Worm (Caenorhabditis elegans) whole organism, L1 larva: ENCODE measurements around the gene Y49F6B.8.

Experiments used
- ama-1 ChIP-seq: fragments of 150-350 bp; optimal IDR thresholded peaks from 2 replicates; lab custom pipeline; 2014
- blmp-1 ChIP-seq: fragments of 150-350 bp; optimal IDR thresholded peaks from 2 replicates; lab custom pipeline; 2014; ENCODE audit warnings: missing biosample characterization, missing genetic modification characterization
- ceh-82 ChIP-seq, 3 experiments: fragments of 150-350 bp in 1 of 3; sonication (generic microtip) in 2 of 3; optimal IDR thresholded peaks; 2 replicates each; lab custom pipeline; 2014 to 2017; ENCODE audit warnings: missing biosample characterization in 3 of 3, missing genetic modification characterization in 3 of 3
- dpl-1 ChIP-seq, 3 experiments: fragments of 150-350 bp in 2 of 3; sonication (generic microtip) in 1 of 3; optimal IDR thresholded peaks; 2 replicates each; lab custom pipeline; 2014 to 2017; ENCODE audit warnings: missing biosample characterization in 3 of 3, missing genetic modification characterization in 3 of 3, missing genetic modification reagents in 3 of 3
- elt-3 ChIP-seq, 6 experiments: fragments of 150-350 bp in 1 of 6; sonication (generic microtip); optimal IDR thresholded peaks; 2 replicates each; lab custom pipeline; 2017 to 2018; ENCODE audit warnings: missing biosample characterization in 6 of 6, missing genetic modification characterization in 6 of 6, inconsistent platforms in 1 of 6
- fkh-10 ChIP-seq: sonication (generic microtip); optimal IDR thresholded peaks from 2 replicates; lab custom pipeline; 2017; ENCODE audit warnings: missing biosample characterization, missing genetic modification reagents, missing genetic modification characterization
- isw-1 ChIP-seq: fragments of 200-800 bp; sonication (Bioruptor generic); IDR thresholded peaks from 2 replicates; pipeline ENCODE4 v1.3.6; 2022; ENCODE audit warnings: missing genetic modification characterization, missing compliant biosample characterization
- lsy-2 ChIP-seq, 2 experiments: fragments of 150-350 bp; optimal IDR thresholded peaks; 2 replicates each; lab custom pipeline; 2014; ENCODE audit warnings: missing biosample characterization in 2 of 2, missing genetic modification characterization in 2 of 2
- mab-9 ChIP-seq: fragments of 200-800 bp; sonication (Bioruptor generic); IDR thresholded peaks from 2 replicates; pipeline ENCODE4 v1.3.6; 2022; ENCODE audit warnings: missing genetic modification reagents, missing genetic modification characterization, missing compliant biosample characterization
- mdl-1 ChIP-seq, 2 experiments: fragments of 150-350 bp; optimal IDR thresholded peaks; 2 replicates each; lab custom pipeline; 2014 to 2017; ENCODE audit warnings: missing biosample characterization in 2 of 2, missing genetic modification characterization in 2 of 2, inconsistent platforms in 1 of 2
- snpc-4 ChIP-seq: fragments of 150-350 bp; optimal IDR thresholded peaks from 2 replicates; lab custom pipeline; 2014; ENCODE audit warnings: missing biosample characterization, missing genetic modification characterization
- unc-62 ChIP-seq: fragments of 150-350 bp; optimal IDR thresholded peaks from 2 replicates; lab custom pipeline; 2014; ENCODE audit warnings: missing biosample characterization, missing genetic modification reagents, missing genetic modification characterization
- zag-1 ChIP-seq: fragments of 150-350 bp; optimal IDR thresholded peaks from 2 replicates; lab custom pipeline; 2014; ENCODE audit warnings: missing biosample characterization, missing genetic modification characterization
- ztf-11 ChIP-seq, 2 experiments: sonication (generic microtip); optimal IDR thresholded peaks; 2 replicates each; lab custom pipeline; 2016 to 2017; ENCODE audit warnings: missing genetic modification characterization in 2 of 2, missing biosample characterization in 1 of 2, missing compliant biosample characterization in 1 of 2

DNA sequence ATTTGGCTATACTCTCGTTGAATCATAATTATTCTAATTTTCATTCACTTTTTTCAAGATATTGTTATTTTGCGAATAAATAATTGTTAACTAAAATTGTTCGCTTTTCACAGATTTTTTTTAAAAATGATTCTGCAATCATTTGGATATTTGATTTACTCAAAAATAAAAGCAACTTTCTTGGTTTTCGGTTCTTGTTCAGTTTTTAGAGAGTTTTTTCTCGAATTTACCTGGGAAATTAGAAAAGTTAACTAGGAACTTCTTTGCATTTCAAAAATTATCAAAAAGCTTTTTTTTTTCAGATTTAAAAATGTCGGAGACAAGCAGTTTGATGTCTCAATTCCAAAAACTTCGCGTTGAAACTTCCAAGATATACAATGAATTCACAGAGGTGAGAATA lies 34.8 kb downstream of the Y49F6B.8 start, which contains the start of the genes C16C8.20 and gldi-6:
- TF ChIP-seq ceh-82 (tag; optimal IDR thresholded peaks at IDR 0.05; lab: Kevin White, UChicago) (no peak), ztf-11 (tag; optimal IDR thresholded peaks at IDR 0.05; lab: Kevin White, UChicago) (no peak), mdl-1 (tag; optimal IDR thresholded peaks at IDR 0.05; lab: Kevin White, UChicago) (no peak), lsy-2 (tag; optimal IDR thresholded peaks at IDR 0.05; lab: Kevin White, UChicago) (no peak), ama-1 (lab: Kevin White, UChicago) (no peak), dpl-1 (GFP tag; optimal IDR thresholded peaks at IDR 0.05; lab: Kevin White, UChicago) (no peak), unc-62 (GFP tag; lab: Kevin White, UChicago) (no peak), isw-1 (no peak), mab-9 (GFP tag; lab: Robert Waterston, UW) (no peak), fkh-10 (GFP tag; lab: Kevin White, UChicago) (no peak), blmp-1 (tag; lab: Kevin White, UChicago) (no peak), elt-3 (tag; optimal IDR thresholded peaks at IDR 0.05; lab: Kevin White, UChicago) (no peak), snpc-4 (tag; lab: Kevin White, UChicago) (no peak), zag-1 (tag; lab: Kevin White, UChicago) (no peak)
